Fruit fly (Drosophila melanogaster): Measurements from ENCODE around the gene pcm.

The pcm gene

DNA sequence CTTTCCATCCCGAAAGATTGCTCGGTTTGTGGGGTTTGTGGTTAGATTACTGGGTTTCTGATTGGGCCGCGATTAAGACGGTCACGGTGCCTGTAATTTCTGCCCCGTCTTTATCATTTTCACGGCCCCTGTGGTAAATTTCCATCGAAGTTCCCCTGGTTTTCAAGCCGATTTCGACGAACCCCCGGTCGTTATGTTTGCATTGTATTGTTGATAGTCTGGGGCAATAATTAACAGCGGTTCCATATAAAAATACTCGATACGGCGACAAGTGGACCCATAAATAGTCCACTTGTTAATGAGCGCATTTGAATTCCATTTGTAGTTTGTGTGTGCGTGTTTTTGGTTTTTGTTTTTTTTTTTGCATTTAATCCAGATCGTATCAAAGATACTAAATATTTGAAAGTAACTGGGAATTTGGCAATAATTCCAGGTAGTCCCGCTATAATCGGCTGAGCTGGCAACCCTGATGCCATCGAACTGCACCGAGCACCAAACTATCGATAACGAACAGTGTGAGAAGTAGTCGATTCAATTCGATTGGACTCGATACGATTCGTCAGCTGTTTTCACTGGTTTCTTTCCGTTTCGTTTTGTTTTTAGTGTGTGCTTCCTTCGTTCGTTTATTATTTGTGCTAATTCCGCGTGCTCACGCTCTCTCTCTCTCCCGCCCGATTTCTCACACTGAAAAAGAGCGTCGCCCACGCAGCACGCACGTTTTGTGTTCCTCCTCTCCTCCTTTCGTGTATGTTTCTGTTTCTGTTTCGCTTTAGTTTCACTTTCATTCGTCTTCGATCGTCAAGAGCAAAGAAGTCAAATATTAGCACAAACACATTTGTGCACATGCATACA is 13.7 kb upstream of the pcm start (continued):
- no peak for TF ChIP-seq Eip93F (GFP tag; optimal IDR thresholded peaks at IDR 0.05)
- TF ChIP-seq CG16779 (tag; optimal IDR thresholded peaks at IDR 0.05), result no peak
- peak; percentile 93 for TF ChIP-seq svp (GFP tag)
- no peak for TF ChIP-seq fd85E (GFP tag; optimal IDR thresholded peaks at IDR 0.05)
- TF ChIP-seq CG34406 (GFP tag; optimal IDR thresholded peaks at IDR 0.05), result no peak
- TF ChIP-seq net (GFP tag; optimal IDR thresholded peaks at IDR 0.05), result no peak
- peak; percentile 0 for TF ChIP-seq CG3919 (GFP tag; optimal IDR thresholded peaks at IDR 0.05)
- no peak for TF ChIP-seq CG7368 (GFP tag; optimal IDR thresholded peaks at IDR 0.05)
- no peak for TF ChIP-seq vri (GFP tag; optimal IDR thresholded peaks at IDR 0.05)
- TF ChIP-seq pdm3 (GFP tag; optimal IDR thresholded peaks at IDR 0.05), result no peak
- no peak for TF ChIP-seq CG8119 (GFP tag; IDR thresholded peaks at IDR 0.05)
- no peak for TF ChIP-seq CG8632 (GFP tag; optimal IDR thresholded peaks at IDR 0.05)
- peak; percentile 27 for TF ChIP-seq CG31627 (GFP tag; optimal IDR thresholded peaks at IDR 0.05)
- TF ChIP-seq Smox (GFP tag; optimal IDR thresholded peaks at IDR 0.05), result peak; percentile 25
- TF ChIP-seq CG4318 (GFP tag; optimal IDR thresholded peaks at IDR 0.05), result no peak
- TF ChIP-seq dac (GFP tag; optimal IDR thresholded peaks at IDR 0.05), result no peak
- TF ChIP-seq CG11902 (GFP tag; optimal IDR thresholded peaks at IDR 0.05), result no peak
- TF ChIP-seq topi (GFP tag; optimal IDR thresholded peaks at IDR 0.05), result no peak
- no peak for TF ChIP-seq salr (GFP tag; optimal IDR thresholded peaks at IDR 0.05)
- TF ChIP-seq fkh (GFP tag; optimal IDR thresholded peaks at IDR 0.05), result no peak
- no peak for TF ChIP-seq Met (GFP tag; optimal IDR thresholded peaks at IDR 0.05)
- peak; percentile 41 for TF ChIP-seq Eip75B (GFP tag; optimal IDR thresholded peaks at IDR 0.05)
- no peak for TF ChIP-seq Hr39 (GFP tag; optimal IDR thresholded peaks at IDR 0.05)
- no peak for TF ChIP-seq spab (GFP tag; optimal IDR thresholded peaks at IDR 0.05)
- TF ChIP-seq achi (GFP tag; optimal IDR thresholded peaks at IDR 0.05), result no peak
- peak; percentile 37 for TF ChIP-seq esn (GFP tag; optimal IDR thresholded peaks at IDR 0.05)
- peak; percentile 73 for TF ChIP-seq Eip78C (GFP tag)
- no peak for TF ChIP-seq acj6 (GFP tag; optimal IDR thresholded peaks at IDR 0.05)
- no peak for TF ChIP-seq dsx (GFP tag; optimal IDR thresholded peaks at IDR 0.05; ENCODE audit: poor library complexity, severe bottlenecking)

DNA sequence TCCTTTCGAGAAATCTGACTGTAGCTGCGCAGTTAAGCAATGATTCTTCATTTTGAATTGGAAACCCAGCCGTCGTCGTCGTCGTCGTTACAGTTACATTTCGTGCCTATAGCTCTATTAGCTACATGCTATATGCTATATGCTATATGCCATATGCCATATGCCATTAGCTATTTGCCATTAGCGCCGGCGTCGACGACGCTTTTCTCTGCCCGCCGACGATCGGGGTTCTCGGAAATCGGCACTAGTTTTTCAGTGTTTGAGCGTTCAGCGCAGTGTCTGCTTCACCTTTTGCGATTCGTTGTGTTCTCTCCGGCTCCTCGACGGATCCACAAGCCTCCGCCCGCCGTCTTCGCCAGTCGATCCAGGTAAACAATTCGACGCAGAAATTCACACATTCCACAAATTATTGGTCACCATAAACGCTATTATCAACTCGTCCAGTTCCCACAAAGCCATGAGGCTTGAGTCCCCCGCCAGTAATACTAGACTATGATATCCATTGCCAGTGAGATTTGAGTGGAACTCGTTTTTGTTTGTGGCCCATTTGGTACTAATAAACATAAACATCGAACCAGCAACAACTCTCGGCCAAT is 12.5 kb upstream of the pcm start:
- no peak for TF ChIP-seq Sox14 (GFP tag; optimal IDR thresholded peaks at IDR 0.05)
- TF ChIP-seq CG6808 (GFP tag; optimal IDR thresholded peaks at IDR 0.05), result no peak
- TF ChIP-seq CG8319 (GFP tag; optimal IDR thresholded peaks at IDR 0.05), result no peak
- TF ChIP-seq CG9139 (GFP tag; optimal IDR thresholded peaks at IDR 0.05), result no peak
- TF ChIP-seq eg (GFP tag; IDR thresholded peaks at IDR 0.05), result no peak
- no peak for TF ChIP-seq CG11294 (GFP tag; IDR thresholded peaks at IDR 0.05)
- no peak for TF ChIP-seq Blimp-1 (GFP tag; optimal IDR thresholded peaks at IDR 0.05)
- no peak for TF ChIP-seq cyc (GFP tag; optimal IDR thresholded peaks at IDR 0.05)
- no peak for TF ChIP-seq vri (GFP tag; optimal IDR thresholded peaks at IDR 0.05)
- no peak for TF ChIP-seq acj6 (GFP tag; optimal IDR thresholded peaks at IDR 0.05)
- TF ChIP-seq fkh (GFP tag; optimal IDR thresholded peaks at IDR 0.05), result no peak
- TF ChIP-seq topi (GFP tag; optimal IDR thresholded peaks at IDR 0.05), result no peak
- TF ChIP-seq esn (GFP tag; optimal IDR thresholded peaks at IDR 0.05), result no peak
- no peak for TF ChIP-seq CG16779 (tag; optimal IDR thresholded peaks at IDR 0.05)
- no peak for TF ChIP-seq CG4318 (GFP tag; optimal IDR thresholded peaks at IDR 0.05)
- no peak for TF ChIP-seq dsx (GFP tag; optimal IDR thresholded peaks at IDR 0.05; ENCODE audit: poor library complexity, severe bottlenecking)
- TF ChIP-seq CG6276 (GFP tag; optimal IDR thresholded peaks at IDR 0.05), result no peak
- TF ChIP-seq Ets96B (tag; optimal IDR thresholded peaks at IDR 0.05), result no peak

All from whole organism, prepupa.